Fruit fly (Drosophila melanogaster): ENCODE results near the gene by.

Gene by

DNA sequence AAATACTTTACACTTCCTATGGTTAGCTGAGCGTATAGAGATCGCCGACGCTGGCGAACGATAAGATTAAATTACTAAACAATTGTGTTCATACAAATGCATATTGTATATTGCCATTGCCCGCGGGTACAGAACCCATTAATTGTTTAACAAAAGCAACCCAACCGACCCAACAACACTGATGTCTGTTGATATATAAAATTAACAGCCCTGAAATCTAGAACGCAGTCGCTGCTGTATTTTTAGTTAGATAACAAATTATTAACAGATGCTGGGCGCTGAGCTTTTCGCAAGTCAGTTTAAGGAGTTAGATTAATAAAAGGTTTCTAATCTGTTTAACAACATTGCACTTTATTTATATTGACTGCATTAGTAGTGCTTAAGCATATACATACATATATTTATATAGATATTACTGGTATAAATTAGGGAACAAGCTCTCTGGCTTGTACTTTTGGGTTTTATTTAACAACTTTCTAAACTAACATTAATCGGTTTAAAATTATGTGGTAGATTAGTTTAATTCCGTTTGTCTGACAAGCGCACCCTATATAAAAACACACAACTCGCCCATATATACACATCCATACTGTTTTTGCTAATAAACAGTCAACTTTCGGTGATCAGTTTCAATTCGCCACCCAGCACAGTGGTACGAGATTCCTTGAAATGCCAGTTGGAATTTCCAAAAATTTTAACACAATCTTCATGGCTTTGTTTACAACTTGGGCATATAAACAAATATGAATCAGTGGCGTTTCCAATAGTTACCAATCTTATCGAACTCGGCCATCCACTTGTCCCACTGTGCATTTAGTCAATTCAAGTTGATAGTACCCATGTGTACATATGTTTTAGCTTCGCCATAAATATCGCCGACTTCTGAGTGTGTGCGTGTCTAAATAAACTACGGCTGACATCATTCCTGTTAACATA is 4.6 kb downstream of the by start (continued):
- TF ChIP-seq Neu2 (GFP tag; optimal IDR thresholded peaks at IDR 0.05; ENCODE audit: borderline replicate concordance): peak; percentile 61
- TF ChIP-seq dm (GFP tag; optimal IDR thresholded peaks at IDR 0.05): peak; percentile 54
- no peak for TF ChIP-seq ewg (GFP tag; optimal IDR thresholded peaks at IDR 0.05)
- TF ChIP-seq dmrt99B (tag; optimal IDR thresholded peaks at IDR 0.05): no peak
- TF ChIP-seq CG17385 (GFP tag; optimal IDR thresholded peaks at IDR 0.05): peak; percentile 77
- TF ChIP-seq CG13287 (GFP tag; IDR thresholded peaks at IDR 0.05; ENCODE audit: partially characterized antibody): no peak
- peak; percentile 77 for TF ChIP-seq CG8924 (tag; optimal IDR thresholded peaks at IDR 0.05)
- peak; percentile 90 for TF ChIP-seq HmgZ (tag; optimal IDR thresholded peaks at IDR 0.05)
- TF ChIP-seq Opbp (GFP tag; IDR thresholded peaks at IDR 0.05; ENCODE audit: partially characterized antibody): no peak
- TF ChIP-seq al (GFP tag; IDR thresholded peaks at IDR 0.05): peak; percentile 92
- TF ChIP-seq CG9876 (GFP tag; optimal IDR thresholded peaks at IDR 0.05): peak; percentile 68
- TF ChIP-seq disco-r (GFP tag; optimal IDR thresholded peaks at IDR 0.05): peak; percentile 82
- TF ChIP-seq fd3F (GFP tag; optimal IDR thresholded peaks at IDR 0.05): peak; percentile 78
- peak; percentile 92 for TF ChIP-seq bcd (GFP tag; optimal IDR thresholded peaks at IDR 0.05)
- TF ChIP-seq CG10462 (GFP tag; optimal IDR thresholded peaks at IDR 0.05): peak; percentile 5
- peak; percentile 95 for TF ChIP-seq CG16779 (GFP tag; IDR thresholded peaks at IDR 0.05)
- peak; percentile 89 for TF ChIP-seq Taf1 (GFP tag; IDR thresholded peaks at IDR 0.05)
- TF ChIP-seq CG17612 (GFP tag; IDR thresholded peaks at IDR 0.05): peak; percentile 77
- TF ChIP-seq CG11560 (tag; IDR thresholded peaks at IDR 0.05): peak; percentile 77; the same call in 2 of the 3 replicates
- peak; percentile 95 for TF ChIP-seq Hmr (GFP tag; optimal IDR thresholded peaks at IDR 0.05)
- TF ChIP-seq ash1 (GFP tag; optimal IDR thresholded peaks at IDR 0.05): peak; percentile 75
- TF ChIP-seq CG11456 (GFP tag; IDR thresholded peaks at IDR 0.05): peak; percentile 93
- TF ChIP-seq CG2116 (GFP tag; optimal IDR thresholded peaks at IDR 0.05): peak; percentile 25
- peak; percentile 58 for TF ChIP-seq kah (GFP tag; optimal IDR thresholded peaks at IDR 0.05)
- no peak for TF ChIP-seq insv (GFP tag; optimal IDR thresholded peaks at IDR 0.05)
- TF ChIP-seq CG13296 (GFP tag; optimal IDR thresholded peaks at IDR 0.05): peak; percentile 88
- peak; percentile 91 for TF ChIP-seq CG9932 (GFP tag; IDR thresholded peaks at IDR 0.05)
- TF ChIP-seq CG8478 (optimal IDR thresholded peaks at IDR 0.05): no peak
- peak; percentile 83 for TF ChIP-seq CG10366 (GFP tag; IDR thresholded peaks at IDR 0.05)
- TF ChIP-seq CG15269 (tag; optimal IDR thresholded peaks at IDR 0.05): peak; percentile 87
- TF ChIP-seq sisA (GFP tag; IDR thresholded peaks at IDR 0.05): peak; percentile 86
- TF ChIP-seq Rfx (GFP tag; IDR thresholded peaks at IDR 0.05): peak; percentile 98
- no peak for TF ChIP-seq ato (GFP tag; IDR thresholded peaks at IDR 0.05; ENCODE audit: partially characterized antibody)
- peak; percentile 86 for TF ChIP-seq CG17361 (GFP tag; IDR thresholded peaks at IDR 0.05)
- TF ChIP-seq slou (GFP tag; optimal IDR thresholded peaks at IDR 0.05): peak; percentile 81
- TF ChIP-seq Dfd (GFP tag; optimal IDR thresholded peaks at IDR 0.05): no peak
- TF ChIP-seq CTCF (GFP tag; optimal IDR thresholded peaks at IDR 0.05): no peak
- peak; percentile 68 for TF ChIP-seq dati (GFP tag; IDR thresholded peaks at IDR 0.05)
- TF ChIP-seq gt (GFP tag; IDR thresholded peaks at IDR 0.05): no peak
- TF ChIP-seq dmrt11E (tag; optimal IDR thresholded peaks at IDR 0.05): peak; percentile 25
- no peak for TF ChIP-seq CG8388 (GFP tag; optimal IDR thresholded peaks at IDR 0.05)
- peak; percentile 75 for TF ChIP-seq CG7928 (GFP tag; optimal IDR thresholded peaks at IDR 0.05)
- peak; percentile 21; the same call in 1 of the 3 replicates for TF ChIP-seq knrl (GFP tag; IDR thresholded peaks at IDR 0.05; ENCODE audit: partially characterized antibody)
- no peak for TF ChIP-seq CG34224 (GFP tag; IDR thresholded peaks at IDR 0.05; ENCODE audit: partially characterized antibody)
- peak; percentile 91 for TF ChIP-seq zfh1 (GFP tag; IDR thresholded peaks at IDR 0.05)
- TF ChIP-seq phol (tag; optimal IDR thresholded peaks at IDR 0.05): peak; percentile 75
- TF ChIP-seq CG8290 (GFP tag; optimal IDR thresholded peaks at IDR 0.05): no peak
- peak in 1 of 2 experiments; percentile 94 for TF ChIP-seq CG8290 (tag; optimal IDR thresholded peaks at IDR 0.05)
- no peak for TF ChIP-seq CG10431 (GFP tag; optimal IDR thresholded peaks at IDR 0.05)
